Worm (Caenorhabditis elegans): ENCODE measurements around the gene gur-5.

- TF ChIP-seq nhr-28 (tag; optimal IDR thresholded peaks at IDR 0.05): no peak
- TF ChIP-seq unc-62 (GFP tag; optimal IDR thresholded peaks at IDR 0.05): no peak
Measured at ce11 chrII:5311746-5312145, 26.6 kb downstream of the gur-5 start, which contains the start of gene gcy-12.
